Worm (Caenorhabditis elegans) whole organism, L4/young adult: ENCODE results near the gene moc-1.

Experiments used
- W03F9.2 ChIP-seq: fragments of 150-350 bp; optimal IDR thresholded peaks from 2 replicates; lab custom pipeline; 2014; ENCODE audit warnings: missing biosample characterization, missing genetic modification characterization
- dao-5 ChIP-seq: sonication (generic microtip); optimal IDR thresholded peaks from 2 replicates; lab custom pipeline; 2016; ENCODE audit warnings: missing genotype, missing genetic modification characterization, moderate library complexity, missing compliant biosample characterization
- him-1 ChIP-seq: sonication (generic microtip); optimal IDR thresholded peaks from 2 replicates; lab custom pipeline; 2016; ENCODE audit warnings: missing genotype, missing genetic modification reagents, missing genetic modification characterization, missing compliant biosample characterization

ce11 chrX:10176295-10176694 lies 37.9 kb upstream of the moc-1 start, which contains the start of gene ncs-4:
- TF ChIP-seq dao-5 (tag; lab: Kevin White, UChicago) (no peak), him-1 (tag; lab: Kevin White, UChicago) (no peak), W03F9.2 (tag; lab: Kevin White, UChicago) (no peak)
